Worm (Caenorhabditis elegans) whole organism, late embryonic: Measurements from ENCODE around the gene cdk-1.

ENCODE experiments used
- F13H6.1 ChIP-seq: sonication (generic microtip); optimal IDR thresholded peaks from 2 replicates; lab custom pipeline; 2016; ENCODE audit warnings: missing genetic modification characterization, missing compliant biosample characterization
- ceh-30 ChIP-seq: fragments of 150-350 bp; optimal IDR thresholded peaks from 2 replicates; lab custom pipeline; 2014; ENCODE audit warnings: missing biosample characterization, missing genetic modification characterization
- ceh-34 ChIP-seq: sonication (generic microtip); optimal IDR thresholded peaks from 2 replicates; lab custom pipeline; 2016; ENCODE audit warnings: mild to moderate bottlenecking, missing genetic modification characterization, missing compliant biosample characterization
- ceh-48 ChIP-seq: sonication (generic microtip); optimal IDR thresholded peaks from 2 replicates; lab custom pipeline; 2016; ENCODE audit warnings: missing genetic modification characterization, inconsistent platforms, missing compliant biosample characterization
- dve-1 ChIP-seq: sonication (generic microtip); optimal IDR thresholded peaks from 2 replicates; lab custom pipeline; 2017; ENCODE audit warnings: antibody characterized with exemption, mild to moderate bottlenecking, missing genetic modification characterization, missing compliant biosample characterization
- ets-4 ChIP-seq: sonication (generic microtip); optimal IDR thresholded peaks from 2 replicates; lab custom pipeline; 2016; ENCODE audit warnings: missing genetic modification characterization, missing compliant biosample characterization
- nfya-1 ChIP-seq: sonication (generic microtip); optimal IDR thresholded peaks from 2 replicates; lab custom pipeline; 2017; ENCODE audit warnings: missing genetic modification characterization, mild to moderate bottlenecking, missing compliant biosample characterization, antibody characterized with exemption, moderate library complexity
- pag-3 ChIP-seq: sonication (generic microtip); optimal IDR thresholded peaks from 2 replicates; lab custom pipeline; 2016; ENCODE audit warnings: missing compliant biosample characterization, missing genetic modification characterization, borderline replicate concordance
- pha-4 ChIP-seq: fragments of 150-350 bp; optimal IDR thresholded peaks from 2 replicates; lab custom pipeline; 2018; ENCODE audit warnings: missing biosample characterization, missing genetic modification reagents, missing genetic modification characterization
- tbx-2 ChIP-seq: sonication (generic microtip); optimal IDR thresholded peaks from 2 replicates; lab custom pipeline; 2016; ENCODE audit warnings: missing genetic modification characterization, missing compliant biosample characterization
- unc-55 ChIP-seq: sonication (generic microtip); optimal IDR thresholded peaks from 2 replicates; lab custom pipeline; 2017; ENCODE audit warnings: missing biosample characterization, missing genetic modification reagents, missing genetic modification characterization

ce11 chrIII:9782483-9783081 lies 35.3 kb downstream of the cdk-1 start, which contains the start of gene R10E11.6:
- TF ChIP-seq unc-55 = no peak
- no peak for TF ChIP-seq dve-1
- no peak for TF ChIP-seq pag-3 (tag; lab: Kevin White, UChicago)
- no peak for TF ChIP-seq ceh-30
- no peak for TF ChIP-seq tbx-2 (tag; lab: Kevin White, UChicago)
- TF ChIP-seq pha-4 = no peak
- no peak for TF ChIP-seq ceh-48 (tag; lab: Kevin White, UChicago)
- TF ChIP-seq nfya-1 (tag; lab: Kevin White, UChicago) = no peak
- TF ChIP-seq ets-4 (tag; lab: Kevin White, UChicago) = no peak
- no peak for TF ChIP-seq ceh-34 (tag; lab: Kevin White, UChicago)
- TF ChIP-seq F13H6.1 (tag; lab: Kevin White, UChicago) = no peak
